Worm (Caenorhabditis elegans): Measurements from ENCODE around the gene ZK262.2.
"Not testable (repeated sequence)": the region's sequence is repeated elsewhere in the genome, so short reads cannot be mapped to it uniquely, and the experiment has no call there.

ZK262.2 gene

ce11 chrV:18412887-18413286, at the start of gene ZK262.2:
ZK262.2 (minus strand) TSS chrV:18412987.
- TF ChIP-seq gmeb-2 (tag; optimal IDR thresholded peaks at IDR 0.05) (no peak), npax-4 (tag; optimal IDR thresholded peaks at IDR 0.05) (no peak), che-1 (tag; optimal IDR thresholded peaks at IDR 0.05) (no peak), elt-2 (tag; optimal IDR thresholded peaks at IDR 0.05) (no peak), lin-11 (tag; optimal IDR thresholded peaks at IDR 0.05) (no peak), sox-2 (GFP tag; IDR thresholded peaks at IDR 0.05) (no peak), ceh-45 (GFP tag; IDR thresholded peaks at IDR 0.05) (no peak), unc-55 (GFP tag; optimal IDR thresholded peaks at IDR 0.05) (no peak), elt-4 (tag; optimal IDR thresholded peaks at IDR 0.05) (no peak), ttx-3 (tag; optimal IDR thresholded peaks at IDR 0.05) (no peak)

ce11 chrV:18462365-18462837, 49.6 kb upstream of the ZK262.2 start, which contains the start of gene ZK228.4:
ZK228.4 (plus strand) TSS chrV:18462787.
- TF ChIP-seq ceh-24 (tag; optimal IDR thresholded peaks at IDR 0.05) (no peak), elt-2 (tag; optimal IDR thresholded peaks at IDR 0.05) (peak; percentile 2)

ce11 chrV:18461200-18461728, 48.5 kb upstream of the ZK262.2 start, which contains the start of gene ZK228.3:
ZK228.3 (minus strand) TSS chrV:18461250.
- no peak for TF ChIP-seq F13H6.1 (tag; optimal IDR thresholded peaks at IDR 0.05)
- peak; percentile 92 for TF ChIP-seq elt-2 (tag; optimal IDR thresholded peaks at IDR 0.05)

- no peak for TF ChIP-seq elt-2 (tag; optimal IDR thresholded peaks at IDR 0.05)
- no peak for TF ChIP-seq zip-5 (tag; optimal IDR thresholded peaks at IDR 0.05)
- TF ChIP-seq pha-2 (tag; optimal IDR thresholded peaks at IDR 0.05): no peak
- TF ChIP-seq pag-3 (tag; optimal IDR thresholded peaks at IDR 0.05; ENCODE audit: borderline replicate concordance): no peak
- TF ChIP-seq sdc-2 (tag; optimal IDR thresholded peaks at IDR 0.05): no peak
- no peak for TF ChIP-seq rnt-1 (tag; optimal IDR thresholded peaks at IDR 0.05)
- no peak for TF ChIP-seq ahr-1 (tag; optimal IDR thresholded peaks at IDR 0.05)
- no peak for TF ChIP-seq pha-4 (tag; optimal IDR thresholded peaks at IDR 0.05)
- no peak for TF ChIP-seq nhr-232 (tag; optimal IDR thresholded peaks at IDR 0.05)
- TF ChIP-seq gmeb-2 (tag; optimal IDR thresholded peaks at IDR 0.05): no peak
- no peak for TF ChIP-seq F13H6.1 (tag; optimal IDR thresholded peaks at IDR 0.05)
- TF ChIP-seq ref-2 (tag; optimal IDR thresholded peaks at IDR 0.05): no peak
Measured at ce11 chrV:18456574-18456973, 43.8 kb upstream of the ZK262.2 start, which contains the start of gene ZK228.10. ZK228.10 (plus strand) TSS chrV:18456874.

- no peak for TF ChIP-seq elt-4 (tag; optimal IDR thresholded peaks at IDR 0.05)
- TF ChIP-seq hlh-13 (GFP tag; optimal IDR thresholded peaks at IDR 0.05): no peak
- TF ChIP-seq hlh-8 (tag; optimal IDR thresholded peaks at IDR 0.05): no peak
- TF ChIP-seq F13H6.1 (tag; optimal IDR thresholded peaks at IDR 0.05): no peak
- TF ChIP-seq pag-3 (tag; optimal IDR thresholded peaks at IDR 0.05; ENCODE audit: borderline replicate concordance): no peak
- TF ChIP-seq pros-1 (tag; optimal IDR thresholded peaks at IDR 0.05): no peak
- no peak for TF ChIP-seq ceh-34 (tag; optimal IDR thresholded peaks at IDR 0.05)
- TF ChIP-seq ceh-48 (tag; optimal IDR thresholded peaks at IDR 0.05): no peak
- no peak for TF ChIP-seq pax-1 (tag; optimal IDR thresholded peaks at IDR 0.05)
- TF ChIP-seq lim-6 (tag; optimal IDR thresholded peaks at IDR 0.05): no peak
- TF ChIP-seq tbx-2 (tag; optimal IDR thresholded peaks at IDR 0.05): no peak
- no peak for TF ChIP-seq ceh-9 (tag; optimal IDR thresholded peaks at IDR 0.05)
- no peak for TF ChIP-seq gmeb-2 (tag; optimal IDR thresholded peaks at IDR 0.05)
- no peak for TF ChIP-seq lin-11 (tag; optimal IDR thresholded peaks at IDR 0.05)
Measured at ce11 chrV:18444118-18444517, 31.3 kb upstream of the ZK262.2 start, which contains the start of gene ZK228.1. ZK228.1 (plus strand) TSS chrV:18444418.

- TF ChIP-seq hlh-15, lim-6, pat-9 (tag; optimal IDR thresholded peaks at IDR 0.05): not testable (repeated sequence)
Measured at ce11 chrV:18439469-18439868, 26.7 kb upstream of the ZK262.2 start, which contains the start of gene ZK262.9. ZK262.9 (plus strand) TSS chrV:18439769.
